Worm (Caenorhabditis elegans) whole organism, young adult: ENCODE data around the gene hpo-10.

ENCODE experiments used
- C17E4.6 ChIP-seq: fragments of 200-800 bp; sonication (Bioruptor generic); IDR thresholded peaks from 2 replicates; pipeline ENCODE4 v1.3.6; 2022; ENCODE audit warnings: missing genetic modification reagents, missing genetic modification characterization, missing compliant biosample characterization
- F23B12.7 ChIP-seq: sonication (generic microtip); optimal IDR thresholded peaks from 2 replicates; lab custom pipeline; 2017; ENCODE audit warnings: missing genetic modification characterization, mild to moderate bottlenecking, missing compliant biosample characterization, antibody characterized with exemption, moderate library complexity; ENCODE audit not compliant: insufficient read depth
- F33H1.4 ChIP-seq: fragments of 200-800 bp; sonication (Bioruptor generic); IDR thresholded peaks from 2 replicates; pipeline ENCODE4 v1.3.6; 2022; ENCODE audit warnings: missing genetic modification reagents, missing genetic modification characterization, missing compliant biosample characterization
- F39B2.1 ChIP-seq: fragments of 200-800 bp; sonication (Bioruptor generic); IDR thresholded peaks from 2 replicates; pipeline ENCODE4 v1.3.6; 2022; ENCODE audit warnings: missing genetic modification reagents, missing genetic modification characterization, missing compliant biosample characterization
- K11D2.4 ChIP-seq: fragments of 200-800 bp; sonication (Bioruptor generic); IDR thresholded peaks from 2 replicates; pipeline ENCODE4 v1.3.6; 2022; ENCODE audit warnings: missing genetic modification reagents, missing genetic modification characterization, missing compliant biosample characterization
- T07F8.4 ChIP-seq: sonication (generic microtip); optimal IDR thresholded peaks from 2 replicates; lab custom pipeline; 2016; ENCODE audit warnings: mild to moderate bottlenecking, missing genetic modification characterization, moderate library complexity, missing compliant biosample characterization
- ZK185.1 ChIP-seq: sonication (generic microtip); optimal IDR thresholded peaks from 2 replicates; lab custom pipeline; 2016; ENCODE audit warnings: mild to moderate bottlenecking, missing genetic modification characterization, missing compliant biosample characterization; ENCODE audit not compliant: poor library complexity, severe bottlenecking
- attf-3 ChIP-seq: fragments of 200-800 bp; sonication (Bioruptor generic); conservative IDR thresholded peaks from 2 replicates; pipeline ENCODE4 v1.3.6; 2022; ENCODE audit warnings: missing genetic modification reagents, missing genetic modification characterization, missing compliant biosample characterization
- attf-6 ChIP-seq: fragments of 200-800 bp; sonication (Bioruptor generic); IDR thresholded peaks from 2 replicates; pipeline ENCODE4 v1.3.6; 2022; ENCODE audit warnings: missing genetic modification reagents, missing genetic modification characterization, missing compliant biosample characterization
- ceh-58 ChIP-seq: fragments of 200-800 bp; sonication (Bioruptor generic); IDR thresholded peaks from 2 replicates; pipeline ENCODE4 v1.3.6; 2022; ENCODE audit warnings: missing genetic modification characterization, missing compliant biosample characterization
- chd-7 ChIP-seq: sonication (generic microtip); optimal IDR thresholded peaks from 2 replicates; lab custom pipeline; 2016; ENCODE audit warnings: mild to moderate bottlenecking, missing genetic modification characterization, moderate library complexity, missing compliant biosample characterization
- die-1 ChIP-seq: sonication (generic microtip); optimal IDR thresholded peaks from 2 replicates; lab custom pipeline; 2016; ENCODE audit warnings: missing genotype, mild to moderate bottlenecking, missing genetic modification characterization, missing compliant biosample characterization
- dox-1 ChIP-seq: fragments of 200-800 bp; sonication (Bioruptor generic); IDR thresholded peaks from 2 replicates; pipeline ENCODE4 v1.3.6; 2022; ENCODE audit warnings: missing genetic modification reagents, missing genetic modification characterization, missing compliant biosample characterization
- dpff-1 ChIP-seq: sonication (generic microtip); optimal IDR thresholded peaks from 2 replicates; lab custom pipeline; 2017; ENCODE audit warnings: mild to moderate bottlenecking, missing genetic modification characterization, missing compliant biosample characterization
- dpl-1 ChIP-seq: fragments of 150-350 bp; optimal IDR thresholded peaks from 2 replicates; lab custom pipeline; 2014; ENCODE audit warnings: missing biosample characterization, missing genetic modification reagents, missing genetic modification characterization
- egrh-3 ChIP-seq: fragments of 200-800 bp; sonication (Bioruptor generic); IDR thresholded peaks from 2 replicates; pipeline ENCODE4 v1.3.6; 2022; ENCODE audit warnings: missing genetic modification reagents, missing genetic modification characterization, missing compliant biosample characterization
- ekl-4 ChIP-seq: fragments of 200-800 bp; sonication (Bioruptor generic); IDR thresholded peaks from 2 replicates; pipeline ENCODE4 v1.3.6; 2022; ENCODE audit warnings: missing genetic modification reagents, missing genetic modification characterization, missing compliant biosample characterization
- gei-17 ChIP-seq: fragments of 200-800 bp; sonication (Bioruptor generic); optimal IDR thresholded peaks from 2 replicates; lab custom pipeline; 2018; ENCODE audit warnings: mild to moderate bottlenecking, missing genetic modification characterization, missing compliant biosample characterization
- him-1 ChIP-seq: sonication (generic microtip); optimal IDR thresholded peaks from 2 replicates; lab custom pipeline; 2016; ENCODE audit warnings: missing genotype, missing genetic modification reagents, missing genetic modification characterization, missing compliant biosample characterization
- hlh-12 ChIP-seq: sonication (generic microtip); optimal IDR thresholded peaks from 2 replicates; lab custom pipeline; 2016; ENCODE audit warnings: missing genetic modification characterization, missing compliant biosample characterization
- hsf-1 ChIP-seq: fragments of 200-800 bp; sonication (Bioruptor generic); IDR thresholded peaks from 2 replicates; pipeline ENCODE4 v1.3.6; 2022; ENCODE audit warnings: missing genetic modification reagents, missing genetic modification characterization, missing compliant biosample characterization
- let-607 ChIP-seq, 2 experiments: fragments of 200-800 bp in 1 of 2; sonication (Bioruptor generic) in 1 of 2; sonication (generic microtip) in 1 of 2; optimal IDR thresholded peaks; 2 replicates each; lab custom pipeline; 2016 to 2018; ENCODE audit warnings: mild to moderate bottlenecking in 2 of 2, missing compliant biosample characterization in 2 of 2, missing genetic modification characterization in 2 of 2, moderate library complexity in 2 of 2, missing genotype in 1 of 2
- lin-35 ChIP-seq, 3 experiments: fragments of 150-350 bp in 2 of 3; sonication (generic microtip) in 1 of 3; optimal IDR thresholded peaks; 2 replicates each; lab custom pipeline; 2014 to 2018; ENCODE audit warnings: missing biosample characterization in 3 of 3, missing genetic modification characterization in 3 of 3, missing genetic modification reagents in 3 of 3
- lin-40 ChIP-seq: sonication (generic microtip); optimal IDR thresholded peaks from 2 replicates; lab custom pipeline; 2016; ENCODE audit warnings: missing genetic modification characterization, mild to moderate bottlenecking, missing compliant biosample characterization, missing genotype, missing genetic modification reagents
- madf-6 ChIP-seq: fragments of 200-800 bp; sonication (Bioruptor generic); IDR thresholded peaks from 2 replicates; pipeline ENCODE4 v1.3.6; 2022; ENCODE audit warnings: missing genetic modification reagents, missing genetic modification characterization, missing compliant biosample characterization
- mcd-1 ChIP-seq: fragments of 200-800 bp; sonication (Bioruptor generic); IDR thresholded peaks from 2 replicates; pipeline ENCODE4 v1.3.6; 2022; ENCODE audit warnings: missing genetic modification reagents, missing genetic modification characterization, missing compliant biosample characterization
- nhr-120 ChIP-seq: fragments of 200-800 bp; sonication (Bioruptor generic); IDR thresholded peaks from 2 replicates; pipeline ENCODE4 v1.3.6; 2022; ENCODE audit warnings: missing genetic modification characterization, missing compliant biosample characterization
- pbrm-1 ChIP-seq: fragments of 200-800 bp; sonication (Bioruptor generic); IDR thresholded peaks from 2 replicates; pipeline ENCODE4 v1.3.6; 2022; ENCODE audit warnings: missing genetic modification reagents, missing genetic modification characterization, missing compliant biosample characterization
- rec-8 ChIP-seq, 2 experiments: sonication (generic microtip); optimal IDR thresholded peaks; 2 replicates each; lab custom pipeline; 2016; ENCODE audit warnings: mild to moderate bottlenecking in 2 of 2, missing genetic modification characterization in 2 of 2, missing genetic modification reagents in 2 of 2, missing genotype in 2 of 2, missing biosample characterization in 1 of 2, missing compliant biosample characterization in 1 of 2, moderate library complexity in 1 of 2
- snpc-3.4 ChIP-seq: sonication (generic microtip); optimal IDR thresholded peaks from 2 replicates; lab custom pipeline; 2017; ENCODE audit warnings: missing genetic modification characterization, mild to moderate bottlenecking, missing compliant biosample characterization, antibody characterized with exemption, moderate library complexity, missing genotype, missing genetic modification reagents
- snpc-4 ChIP-seq, 5 experiments: fragments of 150-350 bp in 1 of 5; sonication (generic microtip) in 4 of 5; optimal IDR thresholded peaks; 2 replicates each; lab custom pipeline; 2014 to 2018; ENCODE audit warnings: missing genetic modification characterization in 5 of 5, missing biosample characterization in 3 of 5, antibody characterized with exemption in 2 of 5, mild to moderate bottlenecking in 2 of 5, missing compliant biosample characterization in 2 of 5, missing genotype in 2 of 5, moderate library complexity in 2 of 5, missing genetic modification reagents in 1 of 5
- tbx-9 ChIP-seq: sonication (generic microtip); optimal IDR thresholded peaks from 2 replicates; lab custom pipeline; 2016; ENCODE audit warnings: borderline replicate concordance, missing genetic modification characterization, inconsistent platforms, missing compliant biosample characterization
- zfh-2 ChIP-seq: fragments of 200-800 bp; sonication (Bioruptor generic); conservative IDR thresholded peaks from 2 replicates; pipeline ENCODE4 v1.3.6; 2022; ENCODE audit warnings: missing genetic modification reagents, missing genetic modification characterization, missing compliant biosample characterization
- ztf-25 ChIP-seq: fragments of 200-800 bp; sonication (Bioruptor generic); IDR thresholded peaks from 2 replicates; pipeline ENCODE4 v1.3.6; 2022; ENCODE audit warnings: missing genetic modification reagents, missing genetic modification characterization, missing compliant biosample characterization

Gene hpo-10

DNA sequence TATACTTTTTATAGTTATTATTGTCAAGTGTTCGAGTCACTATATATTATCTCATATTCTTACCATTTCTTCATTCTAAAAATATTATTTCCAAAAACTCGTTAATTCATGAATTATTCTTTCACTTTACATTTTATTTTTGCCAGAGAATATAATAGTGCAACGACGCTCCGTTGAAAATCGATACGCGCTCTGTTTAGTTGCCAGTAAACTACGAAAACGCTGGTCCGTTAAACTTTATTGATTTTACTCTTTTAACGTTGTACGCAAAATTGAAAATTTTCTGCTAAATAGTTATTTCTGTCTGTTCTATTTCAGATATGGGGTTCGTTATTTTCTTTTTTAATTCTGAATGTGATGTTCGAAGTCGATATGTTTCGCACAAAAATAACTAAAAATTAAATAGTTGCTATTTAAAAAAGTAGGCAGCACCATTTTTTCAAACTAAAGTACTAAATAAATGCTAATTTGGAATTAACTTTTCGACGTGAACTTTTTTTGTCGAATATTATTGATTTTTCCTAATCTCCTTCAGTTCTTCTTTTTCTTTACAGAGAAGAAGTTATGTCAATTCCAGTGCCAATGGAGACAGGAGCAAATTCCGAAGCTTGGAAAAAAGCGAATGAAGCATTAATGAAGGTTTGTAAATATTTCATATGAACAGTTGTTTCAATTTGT is at the start of gene hpo-10:
TSS of gene hpo-10 (plus strand) at position 199 of the 678 bp plus-strand sequence.
- TF ChIP-seq T07F8.4 (tag; lab: Kevin White, UChicago) (no peak), ZK185.1 (tag; lab: Kevin White, UChicago) (no peak), rec-8 (tag; optimal IDR thresholded peaks at IDR 0.05; lab: Kevin White, UChicago) (no peak), attf-3 (GFP tag; lab: Robert Waterston, UW) (peak; percentile 83), hlh-12 (tag; lab: Kevin White, UChicago) (no peak), snpc-4 (GFP tag; optimal IDR thresholded peaks at IDR 0.05; lab: Kevin White, UChicago) (no peak), snpc-4 (tag; optimal IDR thresholded peaks at IDR 0.05; lab: Kevin White, UChicago) (no peak), die-1 (tag; lab: Kevin White, UChicago) (no peak), ceh-58 (GFP tag; lab: Robert Waterston, UW) (no peak), lin-40 (tag; lab: Kevin White, UChicago) (peak; percentile 3), ekl-4 (GFP tag; lab: Robert Waterston, UW) (no peak), F23B12.7 (no peak), ztf-25 (GFP tag; lab: Robert Waterston, UW) (no peak), him-1 (tag; lab: Kevin White, UChicago) (no peak), attf-6 (no peak), let-607 (tag; optimal IDR thresholded peaks at IDR 0.05; lab: Kevin White, UChicago) (peak in 1 of 2 experiments; percentile 5), C17E4.6 (GFP tag; lab: Robert Waterston, UW) (no peak), dpl-1 (GFP tag; lab: Kevin White, UChicago) (no peak), K11D2.4 (GFP tag; lab: Robert Waterston, UW) (no peak), tbx-9 (tag; lab: Kevin White, UChicago) (no peak), lin-35 (GFP tag; optimal IDR thresholded peaks at IDR 0.05; lab: Kevin White, UChicago) (peak in 1 of 3 experiments; percentile 15), snpc-3.4 (tag; lab: Kevin White, UChicago) (no peak), nhr-120 (GFP tag; lab: Robert Waterston, UW) (no peak), madf-6 (GFP tag; lab: Robert Waterston, UW) (peak; percentile 36; the same call in 1 of the 2 replicates), dox-1 (GFP tag; lab: Robert Waterston, UW) (no peak), mcd-1 (GFP tag; lab: Robert Waterston, UW) (peak; percentile 21; the same call in 1 of the 2 replicates), dpff-1 (tag; lab: Kevin White, UChicago) (peak; percentile 31), F39B2.1 (GFP tag; lab: Robert Waterston, UW) (no peak), hsf-1 (0 out of 2 replicates have a peak, but pooled peaks have one; percentile 38)

DNA sequence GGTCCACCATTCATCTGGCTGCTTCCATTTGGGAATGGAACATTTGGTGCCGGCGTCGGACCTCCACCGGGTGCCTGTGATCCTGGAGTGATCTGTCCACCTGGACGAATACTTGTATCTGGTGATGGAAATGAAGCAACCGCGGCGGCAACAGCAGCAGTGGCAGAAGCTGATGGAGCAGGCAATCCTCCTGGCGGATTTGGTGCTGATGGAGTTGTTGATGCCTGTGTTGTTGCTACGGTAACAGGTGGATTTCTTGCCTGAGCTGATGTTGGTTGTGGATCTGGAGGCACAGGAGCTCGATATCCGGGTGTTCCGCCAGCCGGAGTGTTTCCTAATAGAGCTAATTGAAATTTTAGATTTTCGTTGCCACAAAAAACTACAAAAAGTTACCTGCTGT is 46.8 kb upstream of the hpo-10 start:
- TF ChIP-seq F33H1.4 (peak; percentile 8; the same call in 1 of the 2 replicates), zfh-2 (GFP tag; lab: Robert Waterston, UW) (peak; percentile 65), chd-7 (tag; lab: Kevin White, UChicago) (peak; percentile 10), gei-17 (no peak), pbrm-1 (GFP tag; lab: Robert Waterston, UW) (no peak), egrh-3 (GFP tag; lab: Robert Waterston, UW) (peak; percentile 18; the same call in 1 of the 2 replicates)
- TF ChIP-seq, all 124 proteins: peak for 4
